Worm (Caenorhabditis elegans): ENCODE measurements around the gene C35D10.8.

- TF ChIP-seq tab-1 (GFP tag; IDR thresholded peaks at IDR 0.05) (no peak), flt-1 (GFP tag; IDR thresholded peaks at IDR 0.05) (no peak)
Observed at ce11 chrIII:4878281-4878680, 23.3 kb downstream of the C35D10.8 start, which contains the start of the genes tost-1 and arx-6.

Data from whole organism, midembryonic.